Worm (Caenorhabditis elegans) whole organism, early embryonic: ENCODE results near the gene trf-1.

Experiments
- B0310.2 ChIP-seq: sonication (generic microtip); optimal IDR thresholded peaks from 2 replicates; lab custom pipeline; 2016; ENCODE audit warnings: mild to moderate bottlenecking, missing genetic modification characterization, missing compliant biosample characterization
- F13C5.2 ChIP-seq: sonication (generic microtip); optimal IDR thresholded peaks from 2 replicates; lab custom pipeline; 2017; ENCODE audit warnings: mild to moderate bottlenecking, missing genetic modification characterization, inconsistent platforms, missing compliant biosample characterization
- ama-1 ChIP-seq: fragments of 150-350 bp; optimal IDR thresholded peaks from 2 replicates; lab custom pipeline; 2014
- ceh-13 ChIP-seq: fragments of 200-800 bp; sonication (Bioruptor generic); optimal IDR thresholded peaks from 2 replicates; lab custom pipeline; 2018; ENCODE audit warnings: mild to moderate bottlenecking, missing genetic modification characterization, missing compliant biosample characterization
- ceh-36 ChIP-seq: sonication (generic microtip); optimal IDR thresholded peaks from 2 replicates; lab custom pipeline; 2016; ENCODE audit warnings: missing genetic modification characterization, inconsistent platforms, missing compliant biosample characterization
- flt-1 ChIP-seq: fragments of 200-800 bp; sonication (Bioruptor generic); IDR thresholded peaks from 2 replicates; pipeline ENCODE4 v1.3.6; 2022; ENCODE audit warnings: missing genetic modification characterization, missing compliant biosample characterization
- hmbx-1 ChIP-seq: sonication (generic microtip); optimal IDR thresholded peaks from 2 replicates; lab custom pipeline; 2016; ENCODE audit warnings: mild to moderate bottlenecking, missing genetic modification characterization, missing compliant biosample characterization
- hmg-4 ChIP-seq: fragments of 200-800 bp; sonication (Bioruptor generic); optimal IDR thresholded peaks from 2 replicates; lab custom pipeline; 2018; ENCODE audit warnings: mild to moderate bottlenecking, missing genetic modification characterization, missing compliant biosample characterization
- pes-1 ChIP-seq: fragments of 200-800 bp; sonication (Bioruptor generic); IDR thresholded peaks from 2 replicates; pipeline ENCODE4 v1.3.6; 2022; ENCODE audit warnings: missing genetic modification reagents, missing genetic modification characterization, missing compliant biosample characterization
- scrt-1 ChIP-seq: fragments of 200-800 bp; sonication (Bioruptor generic); IDR thresholded peaks from 2 replicates; pipeline ENCODE4 v1.3.6; 2022; ENCODE audit warnings: missing genetic modification characterization, missing compliant biosample characterization
- sea-1 ChIP-seq: fragments of 200-800 bp; sonication (Bioruptor generic); conservative IDR thresholded peaks from 2 replicates; pipeline ENCODE4 v1.3.6; 2022; ENCODE audit warnings: missing genetic modification characterization, missing compliant biosample characterization

DNA sequence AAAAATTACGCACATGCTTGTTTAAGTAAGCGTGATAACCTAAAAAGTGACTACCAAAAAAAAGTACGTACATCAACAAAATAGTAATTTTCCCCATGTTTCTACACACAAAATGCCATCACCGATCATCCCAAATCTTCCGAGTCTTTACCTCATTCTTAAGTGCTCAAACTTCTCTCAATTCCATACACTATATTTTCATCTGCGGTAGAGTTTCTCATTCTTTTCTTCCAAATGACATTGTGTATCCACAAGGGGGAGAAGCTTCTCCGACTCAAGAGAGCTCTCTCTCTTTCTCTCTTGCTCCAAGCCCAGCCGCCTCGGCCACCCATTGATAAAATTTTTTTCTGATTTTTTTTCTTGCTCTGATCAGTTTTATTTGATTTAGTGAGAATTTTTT lies 20.8 kb upstream of the trf-1 start, which contains the start of gene myo-6:
- no peak for TF ChIP-seq flt-1 (GFP tag; lab: Robert Waterston, UW)
- no peak for TF ChIP-seq scrt-1 (GFP tag; lab: Robert Waterston, UW)
- no peak for TF ChIP-seq B0310.2
- no peak for TF ChIP-seq F13C5.2 (tag; lab: Kevin White, UChicago)
- no peak for TF ChIP-seq hmg-4 (GFP tag; lab: Kevin White, UChicago)
- no peak for TF ChIP-seq ama-1 (lab: Kevin White, UChicago)
- no peak for TF ChIP-seq sea-1 (GFP tag; lab: Robert Waterston, UW)
- TF ChIP-seq hmbx-1 (tag; lab: Kevin White, UChicago), result no peak
- no peak for TF ChIP-seq ceh-13 (GFP tag; lab: Kevin White, UChicago)
- no peak for TF ChIP-seq pes-1 (GFP tag; lab: Robert Waterston, UW)
- no peak for TF ChIP-seq ceh-36 (tag; lab: Kevin White, UChicago)
